Worm (Caenorhabditis elegans) whole organism, L2 larva: ENCODE measurements around the gene srbc-5.

ENCODE experiments used
- F13H6.1 ChIP-seq: sonication (generic microtip); optimal IDR thresholded peaks from 2 replicates; lab custom pipeline; 2016; ENCODE audit warnings: missing genetic modification characterization, missing compliant biosample characterization
- ZK546.5 ChIP-seq: sonication (generic microtip); optimal IDR thresholded peaks from 2 replicates; lab custom pipeline; 2017; ENCODE audit warnings: missing biosample characterization, missing genetic modification characterization
- alr-1 ChIP-seq: fragments of 150-350 bp; optimal IDR thresholded peaks from 2 replicates; lab custom pipeline; 2014; ENCODE audit warnings: missing biosample characterization, missing genetic modification characterization
- blmp-1 ChIP-seq: sonication (generic microtip); optimal IDR thresholded peaks from 2 replicates; lab custom pipeline; 2017; ENCODE audit warnings: missing genetic modification characterization, mild to moderate bottlenecking, missing compliant biosample characterization, antibody characterized with exemption, moderate library complexity; ENCODE audit not compliant: insufficient read depth
- ceh-82 ChIP-seq: fragments of 150-350 bp; optimal IDR thresholded peaks from 2 replicates; lab custom pipeline; 2014; ENCODE audit warnings: missing biosample characterization, missing genetic modification characterization
- crh-2 ChIP-seq: sonication (generic microtip); optimal IDR thresholded peaks from 2 replicates; lab custom pipeline; 2017; ENCODE audit warnings: missing biosample characterization, missing genetic modification characterization
- dmd-4 ChIP-seq: sonication (generic microtip); optimal IDR thresholded peaks from 2 replicates; lab custom pipeline; 2017; ENCODE audit warnings: missing biosample characterization, missing genetic modification characterization
- elt-1 ChIP-seq: fragments of 150-350 bp; optimal IDR thresholded peaks from 2 replicates; lab custom pipeline; 2014; ENCODE audit warnings: missing biosample characterization, missing genetic modification characterization
- elt-3 ChIP-seq: sonication (generic microtip); optimal IDR thresholded peaks from 2 replicates; lab custom pipeline; 2017; ENCODE audit warnings: missing biosample characterization, missing genetic modification characterization
- fos-1 ChIP-seq: fragments of 150-350 bp; optimal IDR thresholded peaks from 2 replicates; lab custom pipeline; 2014; ENCODE audit warnings: missing biosample characterization, missing genetic modification characterization
- gmeb-1 ChIP-seq: fragments of 150-350 bp; optimal IDR thresholded peaks from 2 replicates; lab custom pipeline; 2014; ENCODE audit warnings: missing biosample characterization, missing genetic modification characterization
- lin-13 ChIP-seq: fragments of 150-350 bp; optimal IDR thresholded peaks from 2 replicates; lab custom pipeline; 2014; ENCODE audit warnings: missing biosample characterization, missing genetic modification reagents, missing genetic modification characterization
- mab-5 ChIP-seq: fragments of 150-350 bp; optimal IDR thresholded peaks from 2 replicates; lab custom pipeline; 2014; ENCODE audit warnings: missing biosample characterization, missing genetic modification characterization
- mbf-1 ChIP-seq: sonication (generic microtip); optimal IDR thresholded peaks from 2 replicates; lab custom pipeline; 2017; ENCODE audit warnings: missing biosample characterization, missing genetic modification characterization
- mdl-1 ChIP-seq, 2 experiments: fragments of 150-350 bp in 1 of 2; sonication (generic microtip) in 1 of 2; optimal IDR thresholded peaks; 2 replicates each; lab custom pipeline; 2017; ENCODE audit warnings: missing biosample characterization in 2 of 2, missing genetic modification characterization in 2 of 2
- nhr-11 ChIP-seq: fragments of 150-350 bp; optimal IDR thresholded peaks from 2 replicates; lab custom pipeline; 2014; ENCODE audit warnings: missing biosample characterization, missing genetic modification characterization
- nhr-12 ChIP-seq: fragments of 150-350 bp; optimal IDR thresholded peaks from 2 replicates; lab custom pipeline; 2014; ENCODE audit warnings: missing biosample characterization, missing genetic modification characterization
- nhr-129 ChIP-seq: fragments of 150-350 bp; optimal IDR thresholded peaks from 2 replicates; lab custom pipeline; 2014; ENCODE audit warnings: missing biosample characterization, missing genetic modification characterization
- nhr-21 ChIP-seq: fragments of 150-350 bp; optimal IDR thresholded peaks from 2 replicates; lab custom pipeline; 2014; ENCODE audit warnings: missing biosample characterization, missing genetic modification characterization
- nhr-6 ChIP-seq: fragments of 150-350 bp; optimal IDR thresholded peaks from 2 replicates; lab custom pipeline; 2014; ENCODE audit warnings: missing biosample characterization, missing genetic modification characterization
- peb-1 ChIP-seq: fragments of 150-350 bp; optimal IDR thresholded peaks from 2 replicates; lab custom pipeline; 2014; ENCODE audit warnings: missing biosample characterization, missing genetic modification characterization
- sem-4 ChIP-seq: fragments of 150-350 bp; optimal IDR thresholded peaks from 2 replicates; lab custom pipeline; 2014; ENCODE audit warnings: missing biosample characterization, missing genetic modification reagents, missing genetic modification characterization
- skn-1 ChIP-seq: sonication (generic microtip); optimal IDR thresholded peaks from 2 replicates; lab custom pipeline; 2017; ENCODE audit warnings: missing biosample characterization, missing genetic modification characterization
- sma-3 ChIP-seq: sonication (generic microtip); optimal IDR thresholded peaks from 2 replicates; lab custom pipeline; 2016; ENCODE audit warnings: missing genetic modification reagents, missing genetic modification characterization, missing compliant biosample characterization
- sma-9 ChIP-seq, 2 experiments: fragments of 150-350 bp in 1 of 2; sonication (generic microtip) in 1 of 2; optimal IDR thresholded peaks; 2 replicates each; lab custom pipeline; 2014 to 2016; ENCODE audit warnings: missing genetic modification characterization in 2 of 2, mild to moderate bottlenecking in 1 of 2, missing biosample characterization in 1 of 2, missing compliant biosample characterization in 1 of 2, missing genetic modification reagents in 1 of 2, moderate library complexity in 1 of 2
- snpc-4 ChIP-seq: fragments of 150-350 bp; optimal IDR thresholded peaks from 2 replicates; lab custom pipeline; 2014; ENCODE audit warnings: missing biosample characterization, missing genetic modification characterization
- unc-55 ChIP-seq: fragments of 150-350 bp; sonication (generic microtip); optimal IDR thresholded peaks from 3 replicates; lab custom pipeline; 2014; ENCODE audit warnings: missing biosample characterization, missing genetic modification reagents, missing genetic modification characterization
- unc-62 ChIP-seq: fragments of 150-350 bp; optimal IDR thresholded peaks from 2 replicates; lab custom pipeline; 2014; ENCODE audit warnings: missing biosample characterization, missing genetic modification reagents, missing genetic modification characterization
- zag-1 ChIP-seq: fragments of 150-350 bp; optimal IDR thresholded peaks from 2 replicates; lab custom pipeline; 2014; ENCODE audit warnings: missing biosample characterization, missing genetic modification characterization
- ztf-1 ChIP-seq: fragments of 200-800 bp; sonication (Bioruptor generic); conservative IDR thresholded peaks from 2 replicates; pipeline ENCODE4 v1.3.6; 2022; ENCODE audit warnings: missing genetic modification characterization, missing compliant biosample characterization
- ztf-4 ChIP-seq: fragments of 150-350 bp; optimal IDR thresholded peaks from 2 replicates; lab custom pipeline; 2014; ENCODE audit warnings: missing biosample characterization, missing genetic modification characterization

srbc-5 gene

ce11 chrV:3260075-3260474 lies at the start of gene srbc-5:
TSS of gene srbc-5 (plus strand) at chrV:3260375.
- TF ChIP-seq fos-1 (tag; lab: Kevin White, UChicago) (no peak), sma-3 (GFP tag; lab: Kevin White, UChicago) (no peak), nhr-6 (tag; lab: Kevin White, UChicago) (no peak), mab-5 (tag; lab: Kevin White, UChicago) (no peak), crh-2 (no peak), snpc-4 (no peak), alr-1 (tag; lab: Kevin White, UChicago) (no peak), ztf-1 (GFP tag; lab: Robert Waterston, UW) (no peak), zag-1 (no peak), mdl-1 (tag; optimal IDR thresholded peaks at IDR 0.05; lab: Kevin White, UChicago) (no peak), dmd-4 (tag; lab: Kevin White, UChicago) (no peak)

ce11 chrV:3218604-3219003 lies 41.6 kb upstream of the srbc-5 start:
- TF ChIP-seq ceh-82 (tag; lab: Kevin White, UChicago) (no peak), gmeb-1 (no peak), skn-1 (no peak), nhr-21 (tag; lab: Kevin White, UChicago) (no peak), nhr-129 (tag; lab: Kevin White, UChicago) (no peak), unc-62 (GFP tag; lab: Kevin White, UChicago) (no peak), ZK546.5 (tag; lab: Kevin White, UChicago) (no peak), sem-4 (tag; lab: Kevin White, UChicago) (no peak), nhr-12 (tag; lab: Kevin White, UChicago) (no peak), peb-1 (tag; lab: Kevin White, UChicago) (no peak), mbf-1 (tag; lab: Kevin White, UChicago) (no peak), unc-55 (GFP tag; lab: Kevin White, UChicago) (no peak), fos-1 (tag; lab: Kevin White, UChicago) (no peak), elt-1 (no peak), ztf-4 (tag; lab: Kevin White, UChicago) (no peak), nhr-6 (tag; lab: Kevin White, UChicago) (no peak)

- TF ChIP-seq nhr-11 (tag; lab: Kevin White, UChicago), result no peak
Observed at ce11 chrV:3227373-3227772, 32.8 kb upstream of the srbc-5 start, which contains the start of gene K08D9.2. TSS of gene K08D9.2 (plus strand) at chrV:3227673.

- no peak for TF ChIP-seq sma-9 (GFP tag; optimal IDR thresholded peaks at IDR 0.05; lab: Kevin White, UChicago)
- no peak for TF ChIP-seq sma-9 (tag; optimal IDR thresholded peaks at IDR 0.05; lab: Kevin White, UChicago)
- no peak for TF ChIP-seq lin-13 (GFP tag; lab: Kevin White, UChicago)
- TF ChIP-seq F13H6.1 (tag; lab: Kevin White, UChicago), result no peak
- TF ChIP-seq blmp-1 (tag; lab: Kevin White, UChicago), result no peak
- no peak for TF ChIP-seq skn-1
- TF ChIP-seq zag-1, result no peak
- no peak for TF ChIP-seq elt-3 (tag; lab: Kevin White, UChicago)
- no peak for TF ChIP-seq crh-2
- no peak for TF ChIP-seq sem-4 (tag; lab: Kevin White, UChicago)
- no peak for TF ChIP-seq mdl-1 (tag; optimal IDR thresholded peaks at IDR 0.05; lab: Kevin White, UChicago)
Observed at ce11 chrV:3230150-3230549, 30.0 kb upstream of the srbc-5 start.

- TF ChIP-seq mbf-1 (tag; lab: Kevin White, UChicago) (no peak), fos-1 (tag; lab: Kevin White, UChicago) (no peak), alr-1 (tag; lab: Kevin White, UChicago) (no peak), nhr-129 (tag; lab: Kevin White, UChicago) (no peak)
Observed at ce11 chrV:3230597-3230996, 29.6 kb upstream of the srbc-5 start, which contains the start of gene K08D9.10. TSS of gene K08D9.10 (plus strand) at chrV:3230897.

ce11 chrV:3234887-3235286 lies 25.3 kb upstream of the srbc-5 start, which contains the start of gene K08D9.6:
TSS of gene K08D9.6 (minus strand) at chrV:3234987.
- TF ChIP-seq mbf-1 (tag; lab: Kevin White, UChicago), result no peak
- no peak for TF ChIP-seq F13H6.1 (tag; lab: Kevin White, UChicago)
- no peak for TF ChIP-seq mab-5 (tag; lab: Kevin White, UChicago)
